Fruit fly (Drosophila melanogaster): Measurements from ENCODE around the gene nAChRbeta3.

DNA sequence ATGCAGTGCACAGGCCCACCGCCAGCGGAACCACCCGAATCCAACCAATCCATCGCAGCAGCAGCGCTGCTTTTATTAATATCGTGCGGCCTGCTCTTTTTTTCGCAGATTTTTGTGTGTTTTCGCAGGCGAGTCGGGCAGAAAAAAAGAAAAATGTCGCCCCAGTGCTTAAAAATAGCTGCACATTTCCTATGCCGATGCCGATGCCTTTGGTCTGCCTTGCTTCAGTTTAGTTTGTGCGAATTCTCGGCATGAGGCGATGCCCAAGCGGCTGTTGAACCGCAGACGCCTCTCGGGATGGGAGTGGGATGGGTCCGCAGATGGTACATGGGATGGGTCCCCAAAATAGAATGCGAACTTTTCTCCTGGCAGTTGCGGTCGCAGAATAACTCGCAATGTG, 18.4 kb downstream of the nAChRbeta3 start:
- TF ChIP-seq cnc (optimal IDR thresholded peaks at IDR 0.05) (no peak), CG33017 (tag; optimal IDR thresholded peaks at IDR 0.05) (no peak), pad (GFP tag; optimal IDR thresholded peaks at IDR 0.05) (no peak), CG1620 (GFP tag; optimal IDR thresholded peaks at IDR 0.05) (no peak), ovo (GFP tag; optimal IDR thresholded peaks at IDR 0.05) (no peak), CG7101 (tag; optimal IDR thresholded peaks at IDR 0.05) (no peak), CG11617 (GFP tag; optimal IDR thresholded peaks at IDR 0.05) (no peak), Crg-1 (GFP tag; optimal IDR thresholded peaks at IDR 0.05) (no peak), bab1 (GFP tag; optimal IDR thresholded peaks at IDR 0.05) (no peak)

Measured in whole organism, adult.